Fruit fly (Drosophila melanogaster) whole organism, wandering third instar larva: ENCODE results near the gene Gr77a.

Experiments
- Abd-B ChIP-seq: fragments of >200 bp; optimal IDR thresholded peaks from 2 replicates; lab custom pipeline; 2017; ENCODE audit warnings: missing biosample characterization, missing genetic modification characterization
- CG32264 ChIP-seq: fragments of 200-800 bp; sonication (Bioruptor generic); optimal IDR thresholded peaks from 2 replicates; lab custom pipeline; 2016; ENCODE audit warnings: missing biosample characterization, missing genetic modification characterization
- CG9705 ChIP-seq: fragments of 200-800 bp; sonication (Bioruptor generic); optimal IDR thresholded peaks from 2 replicates; lab custom pipeline; 2018; ENCODE audit warnings: missing biosample characterization, mild to moderate bottlenecking, missing genetic modification characterization
- CrebA ChIP-seq: fragments of 200-800 bp; sonication (Bioruptor generic); optimal IDR thresholded peaks from 2 replicates; lab custom pipeline; 2016; ENCODE audit warnings: missing biosample characterization, mild to moderate bottlenecking, missing genetic modification characterization, borderline replicate concordance
- Dif ChIP-seq: fragments of 200-275, 200-300 bp; sonication (Bioruptor generic); optimal IDR thresholded peaks from 2 replicates; lab custom pipeline; 2018; ENCODE audit warnings: missing biosample characterization, missing genetic modification characterization; ENCODE audit not compliant: partially characterized antibody
- HLH106 ChIP-seq: fragments of 200-800 bp; optimal IDR thresholded peaks from 3 replicates; lab custom pipeline; 2019; ENCODE audit warnings: missing biosample characterization, mild to moderate bottlenecking, missing genetic modification characterization, moderate library complexity
- Hnf4 ChIP-seq: fragments of 200-800 bp; sonication (Bioruptor generic); optimal IDR thresholded peaks from 2 replicates; lab custom pipeline; 2016; ENCODE audit warnings: missing biosample characterization, mild to moderate bottlenecking, missing genetic modification characterization
- Hr78 ChIP-seq: fragments of >200 bp; optimal IDR thresholded peaks from 2 replicates; lab custom pipeline; 2017; ENCODE audit warnings: missing biosample characterization, missing genetic modification characterization
- Hr83 ChIP-seq: fragments of 200-300 bp; sonication (Bioruptor generic); optimal IDR thresholded peaks from 2 replicates; lab custom pipeline; 2016; ENCODE audit warnings: missing biosample characterization, mild to moderate bottlenecking, missing genetic modification characterization, moderate library complexity; ENCODE audit not compliant: poor library complexity, severe bottlenecking
- Jra ChIP-seq: sonication (Bioruptor generic); optimal IDR thresholded peaks from 2 replicates; lab custom pipeline; 2016; ENCODE audit warnings: missing biosample characterization, missing genetic modification characterization
- Mio ChIP-seq: sonication (Bioruptor generic); optimal IDR thresholded peaks from 2 replicates; lab custom pipeline; 2016; ENCODE audit warnings: missing biosample characterization, missing genetic modification characterization
- N ChIP-seq: fragments of >200 bp; optimal IDR thresholded peaks from 2 replicates; lab custom pipeline; 2018; ENCODE audit warnings: missing biosample characterization, missing external identifiers, missing genetic modification characterization
- OdsH ChIP-seq: fragments of 200-800 bp; sonication (Bioruptor generic); optimal IDR thresholded peaks from 2 replicates; lab custom pipeline; 2016; ENCODE audit warnings: missing biosample characterization, mild to moderate bottlenecking, missing genetic modification characterization
- Rel ChIP-seq, 2 experiments: fragments of 200-800 bp; sonication (Bioruptor generic) in 1 of 2; optimal IDR thresholded peaks; 2 replicates in 1 of 2; 3 replicates in 1 of 2; lab custom pipeline; 2016 to 2019; ENCODE audit warnings: mild to moderate bottlenecking in 2 of 2, missing biosample characterization in 2 of 2, missing genetic modification characterization in 2 of 2, moderate library complexity in 1 of 2
- Sp1 ChIP-seq: fragments of 200-800 bp; sonication (Bioruptor generic); optimal IDR thresholded peaks from 3 replicates; lab custom pipeline; 2019; ENCODE audit warnings: missing biosample characterization, mild to moderate bottlenecking, missing genetic modification characterization, moderate library complexity
- brk ChIP-seq: fragments of 200-800 bp; sonication (Bioruptor generic); optimal IDR thresholded peaks from 2 replicates; lab custom pipeline; 2016; ENCODE audit warnings: missing biosample characterization, mild to moderate bottlenecking, missing genetic modification characterization
- dl ChIP-seq, 2 experiments: fragments of 175-275, 200-275 bp in 1 of 2; fragments of 200-275 bp in 1 of 2; sonication (Bioruptor generic); optimal IDR thresholded peaks; lab custom pipeline; 2018; ENCODE audit warnings: mild to moderate bottlenecking in 2 of 2, missing biosample characterization in 2 of 2, missing genetic modification characterization in 2 of 2, moderate library complexity in 2 of 2; ENCODE audit not compliant: partially characterized antibody in 2 of 2, insufficient read depth in 1 of 2
- dmrt93B ChIP-seq: fragments of 200-800 bp; sonication (Bioruptor generic); optimal IDR thresholded peaks from 2 replicates; lab custom pipeline; 2018; ENCODE audit warnings: missing biosample characterization, mild to moderate bottlenecking, missing genetic modification characterization
- ey ChIP-seq: fragments of 200-800 bp; sonication (Bioruptor generic); optimal IDR thresholded peaks from 2 replicates; lab custom pipeline; 2016; ENCODE audit warnings: missing biosample characterization, missing genetic modification characterization
- foxo ChIP-seq, 2 experiments: fragments of 200-800 bp; sonication (Bioruptor generic); optimal IDR thresholded peaks; 2 replicates in 1 of 2; 3 replicates in 1 of 2; lab custom pipeline; 2016 to 2017; ENCODE audit warnings: missing biosample characterization in 2 of 2, missing genetic modification characterization in 2 of 2
- fru ChIP-seq: fragments of 200-800 bp; sonication (Bioruptor generic); optimal IDR thresholded peaks from 3 replicates; lab custom pipeline; 2016; ENCODE audit warnings: missing biosample characterization, mild to moderate bottlenecking, missing genetic modification characterization
- h ChIP-seq: fragments of 200-800 bp; sonication (Bioruptor generic); optimal IDR thresholded peaks from 3 replicates; lab custom pipeline; 2016; ENCODE audit warnings: missing biosample characterization, mild to moderate bottlenecking, missing genetic modification characterization
- jim ChIP-seq: fragments of 175-275, 200-325 bp; sonication (Bioruptor generic); optimal IDR thresholded peaks from 2 replicates; lab custom pipeline; 2016; ENCODE audit warnings: missing biosample characterization, mild to moderate bottlenecking, missing genetic modification characterization
- lola ChIP-seq: fragments of >200 bp; optimal IDR thresholded peaks from 2 replicates; lab custom pipeline; 2017; ENCODE audit warnings: missing biosample characterization, missing genetic modification characterization
- pan ChIP-seq: fragments of >200 bp; optimal IDR thresholded peaks from 2 replicates; lab custom pipeline; 2017
- psq ChIP-seq: fragments of 200-800 bp; sonication (Bioruptor generic); optimal IDR thresholded peaks from 3 replicates; lab custom pipeline; 2017; ENCODE audit warnings: missing biosample characterization, mild to moderate bottlenecking, missing genetic modification characterization, moderate library complexity
- rgr ChIP-seq: fragments of 200-800 bp; sonication (Bioruptor generic); optimal IDR thresholded peaks from 3 replicates; lab custom pipeline; 2016; ENCODE audit warnings: missing biosample characterization, mild to moderate bottlenecking, missing genetic modification characterization
- sage ChIP-seq: fragments of 200-800 bp; sonication (Bioruptor generic); optimal IDR thresholded peaks from 2 replicates; lab custom pipeline; 2016; ENCODE audit warnings: missing biosample characterization, mild to moderate bottlenecking, missing genetic modification characterization

Gene Gr77a

dm6 chr3L:20748577-20748976 lies 9.3 kb upstream of the Gr77a start:
- TF ChIP-seq Abd-B (GFP tag; lab: Kevin White, UChicago) (no peak), ey (GFP tag; lab: Kevin White, UChicago) (no peak)

- TF ChIP-seq fru (GFP tag; lab: Kevin White, UChicago) (peak; percentile 36), foxo (GFP tag; optimal IDR thresholded peaks at IDR 0.05; lab: Kevin White, UChicago) (peak in 1 of 2 experiments; percentile 17), rgr (peak; percentile 3), h (GFP tag; lab: Kevin White, UChicago) (peak; percentile 20), Sp1 (GFP tag; lab: Kevin White, UChicago) (peak; percentile 8), HLH106 (tag; lab: Kevin White, UChicago) (peak; percentile 21), CrebA (no peak), Jra (GFP tag; lab: Kevin White, UChicago) (no peak)
Measured at dm6 chr3L:20747299-20747925, 8.2 kb upstream of the Gr77a start.

dm6 chr3L:20737346-20737745 lies 1.9 kb downstream of the Gr77a start:
- TF ChIP-seq foxo (GFP tag; optimal IDR thresholded peaks at IDR 0.05; lab: Kevin White, UChicago) (peak in 1 of 2 experiments; percentile 1), N (GFP tag; lab: Kevin White, UChicago) (no peak), rgr (peak; percentile 7), Hr78 (GFP tag; lab: Kevin White, UChicago) (no peak), Sp1 (GFP tag; lab: Kevin White, UChicago) (peak; percentile 2), ey (GFP tag; lab: Kevin White, UChicago) (no peak), OdsH (GFP tag; lab: Kevin White, UChicago) (peak; percentile 10), h (GFP tag; lab: Kevin White, UChicago) (peak; percentile 44)

dm6 chr3L:20736266-20736665 lies 3.0 kb downstream of the Gr77a start:
- TF ChIP-seq HLH106 (tag; lab: Kevin White, UChicago) (no peak), rgr (peak; percentile 11)

- TF ChIP-seq N (GFP tag; lab: Kevin White, UChicago) (no peak), fru (GFP tag; lab: Kevin White, UChicago) (no peak), Hr78 (GFP tag; lab: Kevin White, UChicago) (no peak), lola (GFP tag; lab: Kevin White, UChicago) (no peak), Hnf4 (GFP tag; lab: Kevin White, UChicago) (no peak), psq (no peak), brk (GFP tag; lab: Kevin White, UChicago) (no peak), h (GFP tag; lab: Kevin White, UChicago) (no peak), foxo (GFP tag; optimal IDR thresholded peaks at IDR 0.05; lab: Kevin White, UChicago) (no peak), Rel (GFP tag; optimal IDR thresholded peaks at IDR 0.05; lab: Kevin White, UChicago) (no peak), Rel (tag; optimal IDR thresholded peaks at IDR 0.05; lab: Kevin White, UChicago) (no peak), Abd-B (GFP tag; lab: Kevin White, UChicago) (no peak)
Measured at dm6 chr3L:20734258-20734624, 5.0 kb downstream of the Gr77a start.

dm6 chr3L:20733530-20734257 lies 5.5 kb downstream of the Gr77a start:
- TF ChIP-seq CG9705 (no peak), ey (GFP tag; lab: Kevin White, UChicago) (peak; percentile 2), dmrt93B (GFP tag; lab: Kevin White, UChicago) (no peak), jim (GFP tag; lab: Kevin White, UChicago) (no peak), dl (GFP tag; optimal IDR thresholded peaks at IDR 0.05; lab: Kevin White, UChicago; ENCODE audit: insufficient read depth in 1 of 2, partially characterized antibody in 2 of 2) (peak in 1 of 2 experiments; percentile 74), pan (lab: Kevin White, UChicago) (no peak), Mio (GFP tag; lab: Kevin White, UChicago) (no peak), HLH106 (tag; lab: Kevin White, UChicago) (peak; percentile 1), psq (no peak), Dif (peak; percentile 54), Hr83 (peak; percentile 16), Sp1 (GFP tag; lab: Kevin White, UChicago) (no peak), CG32264 (GFP tag; lab: Kevin White, UChicago) (no peak), sage (no peak), Rel (GFP tag; optimal IDR thresholded peaks at IDR 0.05; lab: Kevin White, UChicago) (no peak), Rel (tag; optimal IDR thresholded peaks at IDR 0.05; lab: Kevin White, UChicago) (peak; percentile 26)
